Worm (Caenorhabditis elegans): Measurements from ENCODE around the gene C17B7.12.

The C17B7.12 gene

ce11 chrV:3352925-3353324 is at the start of gene C17B7.12:
Gene C17B7.12, plus strand, starts transcription at chrV:3353225.
- TF ChIP-seq nhr-28 (tag; optimal IDR thresholded peaks at IDR 0.05) = no peak
- TF ChIP-seq nhr-2 (tag; optimal IDR thresholded peaks at IDR 0.05) = no peak
- no peak for TF ChIP-seq nhr-12 (tag; optimal IDR thresholded peaks at IDR 0.05)
- TF ChIP-seq unc-39 (tag; optimal IDR thresholded peaks at IDR 0.05) = no peak
- no peak for TF ChIP-seq mab-5 (tag; optimal IDR thresholded peaks at IDR 0.05)
- TF ChIP-seq snpc-4 (tag; optimal IDR thresholded peaks at IDR 0.05) = no peak
- TF ChIP-seq ceh-83 (GFP tag; optimal IDR thresholded peaks at IDR 0.05) = no peak
- TF ChIP-seq M03D4.4 (tag; optimal IDR thresholded peaks at IDR 0.05) = no peak
- TF ChIP-seq hlh-1 (tag; optimal IDR thresholded peaks at IDR 0.05) = no peak
- TF ChIP-seq pha-4 (tag; optimal IDR thresholded peaks at IDR 0.05) = no peak
- TF ChIP-seq ces-1 (GFP tag; optimal IDR thresholded peaks at IDR 0.05) = no peak

- no peak for TF ChIP-seq tbx-8 (GFP tag; optimal IDR thresholded peaks at IDR 0.05)
- TF ChIP-seq lin-32 (GFP tag; optimal IDR thresholded peaks at IDR 0.05) = no peak
- no peak for TF ChIP-seq mls-2 (tag; optimal IDR thresholded peaks at IDR 0.05)
- TF ChIP-seq zip-8 (tag; optimal IDR thresholded peaks at IDR 0.05) = no peak
- no peak for TF ChIP-seq ceh-83 (GFP tag; optimal IDR thresholded peaks at IDR 0.05)
- no peak for TF ChIP-seq ham-2 (GFP tag; optimal IDR thresholded peaks at IDR 0.05)
- TF ChIP-seq blmp-1 (tag; optimal IDR thresholded peaks at IDR 0.05) = no peak
- no peak for TF ChIP-seq elt-3 (tag; optimal IDR thresholded peaks at IDR 0.05)
These were observed 44.9 kb upstream of the C17B7.12 start, which contains the start of gene srbc-3 for ce11 chrV:3308169-3308568. Gene srbc-3, plus strand, starts transcription at chrV:3308469.

ce11 chrV:3312067-3312666 is 40.9 kb upstream of the C17B7.12 start, which contains the start of gene arrd-18:
Gene arrd-18, minus strand, starts transcription at chrV:3312117.
- TF ChIP-seq unc-120 (tag; optimal IDR thresholded peaks at IDR 0.05; ENCODE audit: poor library complexity, severe bottlenecking) (no peak), ces-1 (GFP tag; optimal IDR thresholded peaks at IDR 0.05) (peak; percentile 10), hlh-1 (tag; optimal IDR thresholded peaks at IDR 0.05) (peak; percentile 3)

- TF ChIP-seq hlh-1 (tag; optimal IDR thresholded peaks at IDR 0.05) = peak; percentile 49
- TF ChIP-seq unc-120 (tag; optimal IDR thresholded peaks at IDR 0.05; ENCODE audit: poor library complexity, severe bottlenecking) = no peak
- TF ChIP-seq mep-1 (tag; optimal IDR thresholded peaks at IDR 0.05) = peak; percentile 4
- peak; percentile 19 for TF ChIP-seq nhr-237 (tag; optimal IDR thresholded peaks at IDR 0.05)
- no peak for TF ChIP-seq nhr-2 (tag; optimal IDR thresholded peaks at IDR 0.05)
- no peak for TF ChIP-seq M03D4.4 (tag; optimal IDR thresholded peaks at IDR 0.05)
These were observed 37.7 kb upstream of the C17B7.12 start, which contains the start of gene arrd-19 for ce11 chrV:3315308-3315707. Gene arrd-19, minus strand, starts transcription at chrV:3315516.

ce11 chrV:3316108-3316507 is 36.9 kb upstream of the C17B7.12 start, which contains the start of gene F35F10.1:
Gene F35F10.1, plus strand, starts transcription at chrV:3316307.
- no peak for TF ChIP-seq ham-2 (GFP tag; optimal IDR thresholded peaks at IDR 0.05)
- TF ChIP-seq mab-5 (tag; optimal IDR thresholded peaks at IDR 0.05) = no peak
- TF ChIP-seq tbx-8 (GFP tag; optimal IDR thresholded peaks at IDR 0.05) = no peak
- no peak for TF ChIP-seq ceh-43 (GFP tag; optimal IDR thresholded peaks at IDR 0.05)
- no peak for TF ChIP-seq lsy-2 (tag; optimal IDR thresholded peaks at IDR 0.05)
- TF ChIP-seq nhr-2 (tag; optimal IDR thresholded peaks at IDR 0.05) = no peak
- no peak for TF ChIP-seq blmp-1 (tag; optimal IDR thresholded peaks at IDR 0.05)
- no peak for TF ChIP-seq zip-8 (tag; optimal IDR thresholded peaks at IDR 0.05)
- no peak for TF ChIP-seq hlh-1 (tag; optimal IDR thresholded peaks at IDR 0.05)
- TF ChIP-seq M03D4.4 (tag; optimal IDR thresholded peaks at IDR 0.05) = no peak
- TF ChIP-seq sptf-1 (tag; optimal IDR thresholded peaks at IDR 0.05) = no peak
- TF ChIP-seq mep-1 (tag; optimal IDR thresholded peaks at IDR 0.05) = no peak
- TF ChIP-seq snpc-4 (tag; optimal IDR thresholded peaks at IDR 0.05) = no peak
- no peak for TF ChIP-seq nhr-12 (tag; optimal IDR thresholded peaks at IDR 0.05)

- TF ChIP-seq blmp-1 (tag; optimal IDR thresholded peaks at IDR 0.05) = no peak
- no peak for TF ChIP-seq sem-2 (GFP tag; optimal IDR thresholded peaks at IDR 0.05)
- no peak for TF ChIP-seq zip-8 (tag; optimal IDR thresholded peaks at IDR 0.05)
- TF ChIP-seq ceh-43 (GFP tag; optimal IDR thresholded peaks at IDR 0.05) = no peak
- no peak for TF ChIP-seq tbx-8 (GFP tag; optimal IDR thresholded peaks at IDR 0.05)
- TF ChIP-seq hlh-1 (tag; optimal IDR thresholded peaks at IDR 0.05) = no peak
- TF ChIP-seq nhr-2 (tag; optimal IDR thresholded peaks at IDR 0.05) = no peak
- TF ChIP-seq elt-3 (tag; optimal IDR thresholded peaks at IDR 0.05) = no peak
- TF ChIP-seq snpc-4 (tag; optimal IDR thresholded peaks at IDR 0.05) = no peak
- TF ChIP-seq mls-2 (tag; optimal IDR thresholded peaks at IDR 0.05) = no peak
- TF ChIP-seq elt-1 (tag; optimal IDR thresholded peaks at IDR 0.05; ENCODE audit: borderline replicate concordance, insufficient read depth) = no peak
- no peak for TF ChIP-seq ceh-39 (tag; optimal IDR thresholded peaks at IDR 0.05)
- no peak for TF ChIP-seq nhr-237 (tag; optimal IDR thresholded peaks at IDR 0.05)
- TF ChIP-seq nhr-28 (tag; optimal IDR thresholded peaks at IDR 0.05) = no peak
- TF ChIP-seq mab-5 (tag; optimal IDR thresholded peaks at IDR 0.05) = no peak
These were observed 34.0 kb upstream of the C17B7.12 start, which contains the start of gene F35F10.13 for ce11 chrV:3318975-3319374. Gene F35F10.13, minus strand, starts transcription at chrV:3319075.
